Worm (Caenorhabditis elegans) whole organism, L3 larva: ENCODE measurements around the gene T24F1.7.

Experiments
- ama-1 ChIP-seq: fragments of 150-350 bp; optimal IDR thresholded peaks from 2 replicates; lab custom pipeline; 2018
- ceh-16 ChIP-seq: sonication (generic microtip); optimal IDR thresholded peaks from 2 replicates; lab custom pipeline; 2017; ENCODE audit warnings: missing biosample characterization, missing genetic modification characterization
- egl-27 ChIP-seq: sonication (generic microtip); optimal IDR thresholded peaks from 4 replicates; lab custom pipeline; 2017; ENCODE audit warnings: missing biosample characterization, missing genetic modification reagents, missing genetic modification characterization
- fos-1 ChIP-seq: fragments of 150-350 bp; optimal IDR thresholded peaks from 2 replicates; lab custom pipeline; 2014; ENCODE audit warnings: missing biosample characterization, missing genetic modification characterization
- lin-39 ChIP-seq: fragments of 150-350 bp; optimal IDR thresholded peaks from 2 replicates; lab custom pipeline; 2018; ENCODE audit warnings: missing biosample characterization, missing genetic modification reagents, missing genetic modification characterization
- mdl-1 ChIP-seq: fragments of 150-350 bp; optimal IDR thresholded peaks from 2 replicates; lab custom pipeline; 2014; ENCODE audit warnings: missing biosample characterization, missing genetic modification characterization
- nhr-12 ChIP-seq: fragments of 150-350 bp; optimal IDR thresholded peaks from 2 replicates; lab custom pipeline; 2014; ENCODE audit warnings: missing biosample characterization, missing genetic modification characterization
- nhr-237 ChIP-seq: fragments of 150-350 bp; optimal IDR thresholded peaks from 2 replicates; lab custom pipeline; 2014; ENCODE audit warnings: missing biosample characterization, missing genetic modification characterization
- nhr-25 ChIP-seq: sonication (generic microtip); optimal IDR thresholded peaks from 2 replicates; lab custom pipeline; 2017; ENCODE audit warnings: missing biosample characterization, missing genetic modification characterization
- unc-62 ChIP-seq: fragments of 150-350 bp; sonication (generic microtip); optimal IDR thresholded peaks from 4 replicates; lab custom pipeline; 2014; ENCODE audit warnings: missing biosample characterization, missing genetic modification reagents, missing genetic modification characterization
- zag-1 ChIP-seq: fragments of 150-350 bp; optimal IDR thresholded peaks from 2 replicates; lab custom pipeline; 2014; ENCODE audit warnings: missing biosample characterization, missing genetic modification characterization

DNA sequence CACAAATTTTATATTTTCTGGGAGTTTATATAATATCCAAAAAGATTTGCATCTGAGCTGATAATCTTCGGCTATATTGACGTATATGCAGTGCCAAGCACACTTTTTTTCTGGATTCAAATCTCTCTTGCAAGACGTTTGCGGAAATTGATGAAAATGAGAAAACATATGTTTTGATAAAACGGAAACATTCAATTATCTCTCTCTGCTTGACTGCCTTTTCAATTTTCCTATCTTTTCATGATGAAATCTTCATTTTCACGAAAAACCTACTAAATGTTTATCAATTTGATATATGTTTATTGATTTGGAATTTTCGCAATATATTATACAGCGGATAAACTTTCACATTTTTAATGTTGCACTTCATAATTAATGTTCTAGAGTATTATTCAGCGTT, 4.4 kb upstream of the T24F1.7 start:
- TF ChIP-seq ama-1 (lab: Kevin White, UChicago) (no peak), mdl-1 (no peak), nhr-12 (tag; lab: Kevin White, UChicago) (no peak), nhr-237 (no peak), nhr-25 (tag; lab: Kevin White, UChicago) (no peak), fos-1 (tag; lab: Kevin White, UChicago) (no peak), ceh-16 (no peak), unc-62 (GFP tag; lab: Kevin White, UChicago) (no peak), zag-1 (no peak), lin-39 (tag; lab: Kevin White, UChicago) (no peak), egl-27 (no peak)
